Worm (Caenorhabditis elegans) whole organism, early embryonic: ENCODE data around the gene cyn-3.

Experiments used
- F13C5.2 ChIP-seq: sonication (generic microtip); optimal IDR thresholded peaks from 2 replicates; lab custom pipeline; 2017; ENCODE audit warnings: mild to moderate bottlenecking, missing genetic modification characterization, inconsistent platforms, missing compliant biosample characterization
- aly-1 ChIP-seq: sonication (generic microtip); optimal IDR thresholded peaks from 2 replicates; lab custom pipeline; 2016; ENCODE audit warnings: missing genetic modification characterization, missing compliant biosample characterization
- ama-1 ChIP-seq: fragments of 150-350 bp; optimal IDR thresholded peaks from 2 replicates; lab custom pipeline; 2014
- ceh-13 ChIP-seq: fragments of 200-800 bp; sonication (Bioruptor generic); optimal IDR thresholded peaks from 2 replicates; lab custom pipeline; 2018; ENCODE audit warnings: mild to moderate bottlenecking, missing genetic modification characterization, missing compliant biosample characterization
- ceh-36 ChIP-seq: sonication (generic microtip); optimal IDR thresholded peaks from 2 replicates; lab custom pipeline; 2016; ENCODE audit warnings: missing genetic modification characterization, inconsistent platforms, missing compliant biosample characterization
- flt-1 ChIP-seq: fragments of 200-800 bp; sonication (Bioruptor generic); IDR thresholded peaks from 2 replicates; pipeline ENCODE4 v1.3.6; 2022; ENCODE audit warnings: missing genetic modification characterization, missing compliant biosample characterization
- hmbx-1 ChIP-seq: sonication (generic microtip); optimal IDR thresholded peaks from 2 replicates; lab custom pipeline; 2016; ENCODE audit warnings: mild to moderate bottlenecking, missing genetic modification characterization, missing compliant biosample characterization
- hmg-4 ChIP-seq: fragments of 200-800 bp; sonication (Bioruptor generic); optimal IDR thresholded peaks from 2 replicates; lab custom pipeline; 2018; ENCODE audit warnings: mild to moderate bottlenecking, missing genetic modification characterization, missing compliant biosample characterization
- pes-1 ChIP-seq: fragments of 200-800 bp; sonication (Bioruptor generic); IDR thresholded peaks from 2 replicates; pipeline ENCODE4 v1.3.6; 2022; ENCODE audit warnings: missing genetic modification reagents, missing genetic modification characterization, missing compliant biosample characterization
- scrt-1 ChIP-seq: fragments of 200-800 bp; sonication (Bioruptor generic); IDR thresholded peaks from 2 replicates; pipeline ENCODE4 v1.3.6; 2022; ENCODE audit warnings: missing genetic modification characterization, missing compliant biosample characterization
- tbx-11 ChIP-seq: fragments of 200-800 bp; sonication (Bioruptor generic); IDR thresholded peaks from 2 replicates; pipeline ENCODE4 v1.3.6; 2022; ENCODE audit warnings: missing genetic modification characterization, missing compliant biosample characterization
- tbx-37 ChIP-seq: fragments of 200-800 bp; sonication (Bioruptor generic); conservative IDR thresholded peaks from 2 replicates; pipeline ENCODE4 v1.3.6; 2022; ENCODE audit warnings: missing genetic modification reagents, missing genetic modification characterization, missing compliant biosample characterization
- tra-4 ChIP-seq: sonication (generic microtip); optimal IDR thresholded peaks from 2 replicates; lab custom pipeline; 2017; ENCODE audit warnings: missing genetic modification characterization, missing compliant biosample characterization

DNA sequence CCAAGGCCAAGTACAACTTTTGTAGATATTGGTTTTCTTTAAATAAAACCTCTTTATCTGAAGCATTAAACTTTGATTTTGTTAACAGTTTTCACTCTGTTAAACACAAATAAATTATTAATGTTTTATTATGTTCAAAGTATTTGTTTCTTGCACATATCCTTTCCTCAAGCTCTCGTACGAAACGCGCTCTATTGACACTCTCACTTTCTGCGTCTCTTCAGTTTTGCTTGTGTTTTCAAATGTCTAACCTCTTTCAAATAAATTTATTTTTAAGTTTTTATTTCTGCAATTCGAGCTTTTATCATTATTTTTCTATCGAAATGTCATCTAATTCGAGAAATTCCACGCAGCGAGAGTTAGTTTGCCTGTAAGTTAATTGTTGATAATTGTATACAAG is 45.9 kb upstream of the cyn-3 start, which contains the start of gene K08F9.4:
- TF ChIP-seq scrt-1 (GFP tag; lab: Robert Waterston, UW) (no peak), ama-1 (lab: Kevin White, UChicago) (no peak), tbx-11 (GFP tag; lab: Robert Waterston, UW) (no peak), F13C5.2 (no peak), tbx-37 (GFP tag; lab: Robert Waterston, UW) (no peak), hmbx-1 (tag; lab: Kevin White, UChicago) (no peak), pes-1 (no peak), tra-4 (tag; lab: Kevin White, UChicago) (no peak), ceh-13 (GFP tag; lab: Kevin White, UChicago) (no peak), hmg-4 (GFP tag; lab: Kevin White, UChicago) (no peak), flt-1 (no peak), aly-1 (no peak), ceh-36 (tag; lab: Kevin White, UChicago) (no peak)
